Fruit fly (Drosophila melanogaster) whole organism, embryonic: ENCODE data around the gene CG43618.

Experiments used
- CG14050 ChIP-seq: fragments of 200-800 bp; sonication (Bioruptor generic); IDR thresholded peaks from 3 replicates; pipeline ENCODE4 v1.3.6; 2022; ENCODE audit warnings: missing biosample characterization, missing genetic modification characterization
- CG18476 ChIP-seq: fragments of 200-800 bp; sonication (Bioruptor generic); optimal IDR thresholded peaks from 2 replicates; lab custom pipeline; 2016; ENCODE audit warnings: missing biosample characterization, mild to moderate bottlenecking, missing genetic modification characterization
- CG18599 ChIP-seq: fragments of 200-800 bp; sonication (Bioruptor generic); optimal IDR thresholded peaks from 3 replicates; lab custom pipeline; 2017; ENCODE audit warnings: missing biosample characterization, missing genetic modification characterization, mild to moderate bottlenecking, moderate library complexity, missing genetic modification reagents
- CG8281 ChIP-seq: fragments of 200-800 bp; sonication (Bioruptor generic); optimal IDR thresholded peaks from 2 replicates; lab custom pipeline; 2018; ENCODE audit warnings: missing biosample characterization, mild to moderate bottlenecking, missing genetic modification characterization, moderate library complexity
- HLHmδ ChIP-seq: fragments of 200-800 bp; sonication (Bioruptor generic); optimal IDR thresholded peaks from 2 replicates; lab custom pipeline; 2018; ENCODE audit warnings: missing biosample characterization, mild to moderate bottlenecking, missing genetic modification characterization, moderate library complexity
- Hand ChIP-seq: fragments of 200-800 bp; sonication (Bioruptor generic); optimal IDR thresholded peaks from 2 replicates; lab custom pipeline; 2017; ENCODE audit warnings: mild to moderate bottlenecking, missing biosample characterization, missing genetic modification reagents, missing genetic modification characterization
- fd64A ChIP-seq: fragments of 200-800 bp; sonication (Bioruptor generic); optimal IDR thresholded peaks from 3 replicates; lab custom pipeline; 2018; ENCODE audit warnings: missing biosample characterization, mild to moderate bottlenecking, missing genetic modification characterization
- sc ChIP-seq, 3 experiments: fragments of >200 bp in 2 of 3; fragments of 200-800 bp in 1 of 3; sonication (Bioruptor generic) in 1 of 3; optimal IDR thresholded peaks; 2 replicates in 2 of 3; 3 replicates in 1 of 3; lab custom pipeline; 2017; ENCODE audit warnings: mild to moderate bottlenecking in 1 of 3, missing biosample characterization in 1 of 3, missing genetic modification characterization in 1 of 3, missing genetic modification reagents in 1 of 3

DNA sequence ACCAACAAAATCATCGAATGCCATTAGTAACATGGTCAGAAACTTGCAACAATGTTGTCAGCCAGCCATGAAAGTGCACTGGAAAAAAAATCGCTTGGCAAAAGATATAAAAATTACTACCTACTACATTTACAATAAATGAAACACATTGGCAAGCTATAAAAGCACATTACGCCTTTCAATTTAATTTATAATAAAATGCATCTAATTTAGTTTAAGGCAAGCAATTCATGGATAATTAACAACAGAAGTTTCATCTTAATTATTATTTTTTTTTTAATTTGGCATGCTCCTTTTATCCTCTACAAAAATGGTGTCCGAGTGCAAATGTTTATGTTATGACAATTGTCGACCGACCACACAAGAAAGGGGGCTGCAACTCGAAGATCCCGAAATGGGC lies 10.0 kb upstream of the CG43618 start:
- TF ChIP-seq CG18476 (no peak), HLHmδ (no peak), CG14050 (GFP tag; lab: Robert Waterston, UW) (no peak), CG18599 (no peak), sc (optimal IDR thresholded peaks at IDR 0.05; lab: Kevin White, UChicago) (no peak), sc (GFP tag; optimal IDR thresholded peaks at IDR 0.05; lab: Kevin White, UChicago) (no peak), CG8281 (tag; lab: Kevin White, UChicago) (no peak), Hand (no peak), fd64A (GFP tag; lab: Kevin White, UChicago) (no peak)
